Fruit fly (Drosophila melanogaster): Measurements from ENCODE around the gene rtp.

The rtp gene

DNA sequence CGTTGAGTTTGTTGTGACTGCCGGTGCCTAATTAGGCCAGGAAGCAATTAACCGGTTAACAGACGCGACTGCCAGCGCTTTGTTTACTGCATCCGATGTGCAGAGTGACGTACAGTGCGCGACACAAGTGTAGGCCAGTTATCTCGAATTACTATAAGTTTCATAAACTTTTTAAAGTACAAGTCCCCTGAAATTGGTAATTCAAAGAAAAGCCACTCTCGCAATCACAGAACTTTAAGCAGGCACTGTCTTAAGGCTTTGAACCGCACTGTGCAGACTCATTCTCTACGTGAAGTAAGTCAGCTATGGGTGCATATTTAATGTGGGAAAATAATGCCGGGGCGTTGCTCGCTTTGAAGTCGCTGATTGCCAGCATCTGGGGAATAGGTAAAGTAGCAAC is 27.6 kb downstream of the rtp start (continued):
- TF ChIP-seq CG10565 (GFP tag; optimal IDR thresholded peaks at IDR 0.05) (no peak), CG16863 (GFP tag; optimal IDR thresholded peaks at IDR 0.05) (no peak), crol (GFP tag; IDR thresholded peaks at IDR 0.05) (no peak), bab2 (GFP tag; optimal IDR thresholded peaks at IDR 0.05) (peak; percentile 36), CG6854 (GFP tag; optimal IDR thresholded peaks at IDR 0.05) (no peak), eve (GFP tag; optimal IDR thresholded peaks at IDR 0.05) (no peak), Doc2 (GFP tag; IDR thresholded peaks at IDR 0.05) (no peak), sens (GFP tag) (peak; percentile 87), CG15269 (tag; optimal IDR thresholded peaks at IDR 0.05) (peak; percentile 35), Atf6 (GFP tag; IDR thresholded peaks at IDR 0.05) (no peak), Oli (tag; optimal IDR thresholded peaks at IDR 0.05) (peak; percentile 58), CG12769 (tag; optimal IDR thresholded peaks at IDR 0.05) (peak; percentile 10), Lhr (GFP tag; optimal IDR thresholded peaks at IDR 0.05) (peak; percentile 3), Dad (GFP tag; optimal IDR thresholded peaks at IDR 0.05) (no peak), tio (GFP tag; optimal IDR thresholded peaks at IDR 0.05) (no peak), CG12299 (tag; optimal IDR thresholded peaks at IDR 0.05) (no peak), CG13424 (tag; optimal IDR thresholded peaks at IDR 0.05) (peak; percentile 4), gem (tag; optimal IDR thresholded peaks at IDR 0.05) (peak; percentile 59), gsb (GFP tag; IDR thresholded peaks at IDR 0.05) (no peak), Fer2 (tag; optimal IDR thresholded peaks at IDR 0.05) (no peak), jumu (GFP tag; optimal IDR thresholded peaks at IDR 0.05) (peak; percentile 29), CG10654 (GFP tag; optimal IDR thresholded peaks at IDR 0.05) (no peak), CG12744 (GFP tag; optimal IDR thresholded peaks at IDR 0.05) (no peak), Abd-B (GFP tag; optimal IDR thresholded peaks at IDR 0.05) (no peak), GATAe (GFP tag; conservative IDR thresholded peaks at IDR 0.05) (no peak), ken (GFP tag; IDR thresholded peaks at IDR 0.05) (0 out of 3 replicates have a peak, but pooled peaks have one; percentile 27), Fer1 (GFP tag; optimal IDR thresholded peaks at IDR 0.05) (no peak), CG7786 (GFP tag; optimal IDR thresholded peaks at IDR 0.05) (no peak), bbx (GFP tag; IDR thresholded peaks at IDR 0.05; ENCODE audit: partially characterized antibody) (no peak), CG4617 (GFP tag; optimal IDR thresholded peaks at IDR 0.05; ENCODE audit: borderline replicate concordance) (no peak), Jarid2 (GFP tag; optimal IDR thresholded peaks at IDR 0.05) (no peak), CG11723 (GFP tag; optimal IDR thresholded peaks at IDR 0.05) (no peak), cato (GFP tag; optimal IDR thresholded peaks at IDR 0.05; ENCODE audit: borderline replicate concordance) (no peak), CrebB (tag; optimal IDR thresholded peaks at IDR 0.05) (no peak), CG4282 (GFP tag; optimal IDR thresholded peaks at IDR 0.05) (no peak), Max (GFP tag; optimal IDR thresholded peaks at IDR 0.05) (no peak), ap (GFP tag; IDR thresholded peaks at IDR 0.05) (no peak), Ptx1 (GFP tag; IDR thresholded peaks at IDR 0.05) (peak; percentile 54; the same call in 1 of the 2 replicates), CG32772 (GFP tag; IDR thresholded peaks at IDR 0.05) (peak; percentile 41; the same call in 1 of the 2 replicates), tx (GFP tag; optimal IDR thresholded peaks at IDR 0.05) (no peak), vnd (GFP tag; IDR thresholded peaks at IDR 0.05; ENCODE audit: partially characterized antibody) (no peak), CG33557 (GFP tag; optimal IDR thresholded peaks at IDR 0.05) (no peak), ttk (GFP tag; IDR thresholded peaks at IDR 0.05) (peak; percentile 56), chinmo (GFP tag; IDR thresholded peaks at IDR 0.05; ENCODE audit: partially characterized antibody) (no peak), D19B (GFP tag; optimal IDR thresholded peaks at IDR 0.05) (no peak), jing (GFP tag; optimal IDR thresholded peaks at IDR 0.05) (peak; percentile 19), Mrtf (GFP tag; IDR thresholded peaks at IDR 0.05) (0 out of 3 replicates have a peak, but pooled peaks have one; percentile 41), HmgD (GFP tag; optimal IDR thresholded peaks at IDR 0.05) (no peak), CG31441 (GFP tag; IDR thresholded peaks at IDR 0.05) (peak; percentile 60), CG3838 (GFP tag; optimal IDR thresholded peaks at IDR 0.05) (no peak), CG33213 (GFP tag; optimal IDR thresholded peaks at IDR 0.05) (no peak), Elba2 (GFP tag; optimal IDR thresholded peaks at IDR 0.05) (no peak)
